Fruit fly (Drosophila melanogaster) whole organism, embryonic: ENCODE data around the gene nbs.

Experiments
- Asciz ChIP-seq: fragments of 200-800 bp; sonication (Bioruptor generic); optimal IDR thresholded peaks from 2 replicates; lab custom pipeline; 2017; ENCODE audit warnings: missing biosample characterization, mild to moderate bottlenecking, missing genetic modification characterization, missing genetic modification reagents
- Atf-2 ChIP-seq: fragments of 200-800 bp; sonication (Bioruptor generic); optimal IDR thresholded peaks from 2 replicates; lab custom pipeline; 2016; ENCODE audit warnings: missing biosample characterization, missing genetic modification characterization
- Bdp1 ChIP-seq: fragments of 200-800 bp; sonication (Bioruptor generic); optimal IDR thresholded peaks from 3 replicates; lab custom pipeline; 2016; ENCODE audit warnings: missing biosample characterization, missing genetic modification characterization
- CG11723 ChIP-seq: fragments of 200-800 bp; sonication (Bioruptor generic); optimal IDR thresholded peaks from 2 replicates; lab custom pipeline; 2017; ENCODE audit warnings: missing biosample characterization, mild to moderate bottlenecking, missing genetic modification characterization
- CG12219 ChIP-seq: fragments of 200-800 bp; sonication (Bioruptor generic); optimal IDR thresholded peaks from 3 replicates; lab custom pipeline; 2018; ENCODE audit warnings: missing biosample characterization, mild to moderate bottlenecking, missing genetic modification characterization
- CG12659 ChIP-seq: fragments of 200-800 bp; sonication (Bioruptor generic); optimal IDR thresholded peaks from 3 replicates; lab custom pipeline; 2017; ENCODE audit warnings: mild to moderate bottlenecking, missing biosample characterization, missing genetic modification reagents, missing genetic modification characterization
- CG13287 ChIP-seq: fragments of 200-800 bp; sonication (Bioruptor generic); IDR thresholded peaks from 2 replicates; pipeline ENCODE4 v1.3.6; 2022; ENCODE audit warnings: missing biosample characterization, missing genetic modification characterization; ENCODE audit not compliant: partially characterized antibody
- CG13624 ChIP-seq: fragments of 200-800 bp; sonication (Bioruptor generic); optimal IDR thresholded peaks from 2 replicates; lab custom pipeline; 2016; ENCODE audit warnings: missing biosample characterization, missing genetic modification characterization
- CG14860 ChIP-seq: fragments of 200-800 bp; sonication (Bioruptor generic); IDR thresholded peaks from 3 replicates; pipeline ENCODE4 v1.3.6; 2022; ENCODE audit warnings: missing biosample characterization, missing genetic modification characterization; ENCODE audit not compliant: partially characterized antibody
- CG15073 ChIP-seq: fragments of 200-800 bp; sonication (Bioruptor generic); optimal IDR thresholded peaks from 2 replicates; lab custom pipeline; 2016; ENCODE audit warnings: missing biosample characterization, missing genetic modification characterization
- CG1603 ChIP-seq: fragments of 200-800 bp; sonication (Bioruptor generic); optimal IDR thresholded peaks from 2 replicates; lab custom pipeline; 2019; ENCODE audit warnings: missing biosample characterization, mild to moderate bottlenecking, missing genetic modification characterization, moderate library complexity
- CG17568 ChIP-seq: fragments of 200-800 bp; sonication (Bioruptor generic); optimal IDR thresholded peaks from 2 replicates; lab custom pipeline; 2018; ENCODE audit warnings: missing biosample characterization, mild to moderate bottlenecking, missing genetic modification characterization, moderate library complexity
- CG18011 ChIP-seq: fragments of 200-800 bp; sonication (Bioruptor generic); optimal IDR thresholded peaks from 2 replicates; lab custom pipeline; 2017; ENCODE audit warnings: missing biosample characterization, missing genetic modification characterization, mild to moderate bottlenecking, moderate library complexity, missing genotype
- CG18599 ChIP-seq: fragments of 200-800 bp; sonication (Bioruptor generic); optimal IDR thresholded peaks from 3 replicates; lab custom pipeline; 2017; ENCODE audit warnings: missing biosample characterization, missing genetic modification characterization, mild to moderate bottlenecking, moderate library complexity, missing genetic modification reagents
- CG31365 ChIP-seq: fragments of 200-800 bp; sonication (Bioruptor generic); optimal IDR thresholded peaks from 2 replicates; lab custom pipeline; 2018; ENCODE audit warnings: missing biosample characterization, mild to moderate bottlenecking, missing genetic modification characterization
- CG4730 ChIP-seq: fragments of 200-800 bp; sonication (Bioruptor generic); IDR thresholded peaks from 2 replicates; pipeline ENCODE4 v1.3.6; 2022; ENCODE audit warnings: missing biosample characterization, missing genetic modification characterization
- CG6683 ChIP-seq: fragments of 200-800 bp; sonication (Bioruptor generic); optimal IDR thresholded peaks from 2 replicates; lab custom pipeline; 2017; ENCODE audit warnings: missing biosample characterization, mild to moderate bottlenecking, missing genetic modification characterization, missing genetic modification reagents
- CG6689 ChIP-seq: fragments of 200-800 bp; sonication (Bioruptor generic); IDR thresholded peaks from 2 replicates; pipeline ENCODE4 v1.3.6; 2022; ENCODE audit warnings: missing biosample characterization, missing genetic modification characterization
- CG6791 ChIP-seq: fragments of 200-800 bp; sonication (Bioruptor generic); IDR thresholded peaks from 3 replicates; pipeline ENCODE4 v1.3.6; 2022; ENCODE audit warnings: missing biosample characterization, missing genetic modification characterization; ENCODE audit not compliant: partially characterized antibody
- CG6813 ChIP-seq: fragments of 200-800 bp; sonication (Bioruptor generic); optimal IDR thresholded peaks from 2 replicates; lab custom pipeline; 2017; ENCODE audit warnings: missing biosample characterization, missing genetic modification characterization, mild to moderate bottlenecking, moderate library complexity, missing genetic modification reagents
- CG7372 ChIP-seq: fragments of 200-800 bp; sonication (Bioruptor generic); IDR thresholded peaks from 2 replicates; pipeline ENCODE4 v1.3.6; 2022; ENCODE audit warnings: missing biosample characterization, missing genetic modification characterization
- CG8388 ChIP-seq: fragments of 200-800 bp; sonication (Bioruptor generic); optimal IDR thresholded peaks from 2 replicates; lab custom pipeline; 2019; ENCODE audit warnings: missing biosample characterization, mild to moderate bottlenecking, missing genetic modification characterization, moderate library complexity
- Chrac-16 ChIP-seq: fragments of 200-800 bp; sonication (Bioruptor generic); optimal IDR thresholded peaks from 3 replicates; lab custom pipeline; 2016; ENCODE audit warnings: missing biosample characterization, missing genetic modification characterization
- Fer1 ChIP-seq: fragments of 200-800 bp; sonication (Bioruptor generic); optimal IDR thresholded peaks from 2 replicates; lab custom pipeline; 2017; ENCODE audit warnings: missing biosample characterization, mild to moderate bottlenecking, missing genetic modification characterization
- Fer2 ChIP-seq: fragments of 200-800 bp; sonication (Bioruptor generic); optimal IDR thresholded peaks from 2 replicates; lab custom pipeline; 2018; ENCODE audit warnings: missing biosample characterization, mild to moderate bottlenecking, missing genetic modification characterization, moderate library complexity
- HLH4C ChIP-seq: fragments of 200-800 bp; sonication (Bioruptor generic); IDR thresholded peaks from 3 replicates; pipeline ENCODE4 v1.3.6; 2022; ENCODE audit warnings: missing biosample characterization, missing genetic modification characterization; ENCODE audit not compliant: partially characterized antibody
- Lpt ChIP-seq: fragments of >200 bp; optimal IDR thresholded peaks from 2 replicates; lab custom pipeline; 2018; ENCODE audit warnings: missing biosample characterization, missing genetic modification characterization
- Nf-YB ChIP-seq: fragments of 200-800 bp; sonication (Bioruptor generic); optimal IDR thresholded peaks from 3 replicates; lab custom pipeline; 2019; ENCODE audit warnings: missing biosample characterization, mild to moderate bottlenecking, missing genetic modification characterization, moderate library complexity
- Pdp1 ChIP-seq, 2 experiments: fragments of 200-800 bp; sonication (Bioruptor generic); optimal IDR thresholded peaks; 3 replicates each; lab custom pipeline; 2016; ENCODE audit warnings: missing biosample characterization in 2 of 2, missing genetic modification characterization in 2 of 2, mild to moderate bottlenecking in 1 of 2, moderate library complexity in 1 of 2
- Rfx ChIP-seq: fragments of 200-800 bp; sonication (Bioruptor generic); IDR thresholded peaks from 2 replicates; pipeline ENCODE4 v1.3.6; 2022; ENCODE audit warnings: missing biosample characterization, missing genetic modification characterization
- Rx ChIP-seq: fragments of 200-800 bp; sonication (Bioruptor generic); IDR thresholded peaks from 2 replicates; pipeline ENCODE4 v1.3.6; 2022; ENCODE audit warnings: missing biosample characterization, missing genetic modification characterization
- ash1 ChIP-seq: fragments of 200-800 bp; sonication (Bioruptor generic); optimal IDR thresholded peaks from 2 replicates; lab custom pipeline; 2018; ENCODE audit warnings: missing biosample characterization, mild to moderate bottlenecking, missing genetic modification characterization
- br ChIP-seq: fragments of >200 bp; optimal IDR thresholded peaks from 2 replicates; lab custom pipeline; 2017
- cad ChIP-seq: fragments of >200 bp; optimal IDR thresholded peaks from 2 replicates; lab custom pipeline; 2017; ENCODE audit warnings: missing biosample characterization, missing genetic modification characterization
- chinmo ChIP-seq: fragments of 200-800 bp; sonication (Bioruptor generic); IDR thresholded peaks from 4 replicates; pipeline ENCODE4 v1.3.6; 2022; ENCODE audit warnings: missing biosample characterization, missing genetic modification characterization; ENCODE audit not compliant: partially characterized antibody
- croc ChIP-seq: fragments of 200-800 bp; sonication (Bioruptor generic); conservative IDR thresholded peaks from 3 replicates; pipeline ENCODE4 v1.3.6; 2022; ENCODE audit warnings: missing biosample characterization, missing genetic modification characterization
- ewg ChIP-seq: fragments of 200-800 bp; sonication (Bioruptor generic); optimal IDR thresholded peaks from 3 replicates; lab custom pipeline; 2017; ENCODE audit warnings: mild to moderate bottlenecking, missing biosample characterization, missing genetic modification reagents, missing genetic modification characterization
- fd3F ChIP-seq: fragments of 200-800 bp; sonication (Bioruptor generic); optimal IDR thresholded peaks from 2 replicates; lab custom pipeline; 2018; ENCODE audit warnings: missing biosample characterization, mild to moderate bottlenecking, missing genetic modification characterization, moderate library complexity
- gsb-n ChIP-seq: fragments of 200-800 bp; sonication (Bioruptor generic); optimal IDR thresholded peaks from 3 replicates; lab custom pipeline; 2018; ENCODE audit warnings: missing biosample characterization, mild to moderate bottlenecking, missing genetic modification characterization
- knrl ChIP-seq: fragments of 200-800 bp; sonication (Bioruptor generic); IDR thresholded peaks from 3 replicates; pipeline ENCODE4 v1.3.6; 2022; ENCODE audit warnings: missing biosample characterization, missing genetic modification characterization; ENCODE audit not compliant: partially characterized antibody
- pho ChIP-seq: fragments of 200-800 bp; sonication (Bioruptor generic); optimal IDR thresholded peaks from 2 replicates; lab custom pipeline; 2016; ENCODE audit warnings: missing biosample characterization, missing genetic modification characterization
- repo ChIP-seq: fragments of 200-800 bp; sonication (Bioruptor generic); optimal IDR thresholded peaks from 2 replicates; lab custom pipeline; 2016; ENCODE audit warnings: missing biosample characterization, missing genetic modification characterization
- sd ChIP-seq: fragments of 200-800 bp; sonication (Bioruptor generic); optimal IDR thresholded peaks from 3 replicates; lab custom pipeline; 2018; ENCODE audit warnings: missing biosample characterization, mild to moderate bottlenecking, missing genetic modification characterization, moderate library complexity
- sna ChIP-seq: fragments of 200-800 bp; sonication (Bioruptor generic); IDR thresholded peaks from 2 replicates; pipeline ENCODE4 v1.3.6; 2022; ENCODE audit warnings: missing biosample characterization, missing genetic modification characterization; ENCODE audit not compliant: partially characterized antibody
- sug ChIP-seq: fragments of 200-800 bp; optimal IDR thresholded peaks from 2 replicates; lab custom pipeline; 2019; ENCODE audit warnings: missing biosample characterization, mild to moderate bottlenecking, missing genetic modification characterization, moderate library complexity
- tio ChIP-seq: fragments of 200-800 bp; sonication (Bioruptor generic); optimal IDR thresholded peaks from 2 replicates; lab custom pipeline; 2017; ENCODE audit warnings: missing biosample characterization, missing genetic modification characterization, inconsistent platforms
- tna ChIP-seq: fragments of 200-800 bp; sonication (Bioruptor generic); IDR thresholded peaks from 2 replicates; pipeline ENCODE4 v1.3.6; 2022; ENCODE audit warnings: missing biosample characterization, missing genetic modification characterization; ENCODE audit not compliant: partially characterized antibody
- unpg ChIP-seq: fragments of 200-800 bp; sonication (Bioruptor generic); optimal IDR thresholded peaks from 3 replicates; lab custom pipeline; 2018; ENCODE audit warnings: missing biosample characterization, mild to moderate bottlenecking, missing genetic modification characterization, moderate library complexity
- wor ChIP-seq: fragments of 200-800 bp; sonication (Bioruptor generic); IDR thresholded peaks from 2 replicates; pipeline ENCODE4 v1.3.6; 2022; ENCODE audit warnings: missing biosample characterization, missing genetic modification characterization

Gene nbs

dm6 chr3L:9762036-9762597, 39.1 kb upstream of the nbs start (continued):
- TF ChIP-seq CG12659 (GFP tag; lab: Kevin White, UChicago): no peak
- TF ChIP-seq wor: no peak
- TF ChIP-seq fd3F (GFP tag; lab: Kevin White, UChicago): no peak
- TF ChIP-seq Bdp1 (GFP tag; lab: Kevin White, UChicago): no peak
- TF ChIP-seq CG13287 (GFP tag; lab: Robert Waterston, UW): peak; percentile 24; the same call in 1 of the 2 replicates
- TF ChIP-seq CG31365 (tag; lab: Kevin White, UChicago): peak; percentile 24
- TF ChIP-seq Rx: no peak
- TF ChIP-seq tio (GFP tag; lab: Kevin White, UChicago): no peak
- 0 out of 3 replicates have a peak, but pooled peaks have one; percentile 25 for TF ChIP-seq HLH4C (GFP tag; lab: Robert Waterston, UW)
- TF ChIP-seq CG17568 (GFP tag; lab: Kevin White, UChicago): peak; percentile 41
- no peak for TF ChIP-seq Chrac-16 (GFP tag; lab: Kevin White, UChicago)
- TF ChIP-seq Lpt (GFP tag; lab: Kevin White, UChicago): no peak
- TF ChIP-seq CG1603 (tag; lab: Kevin White, UChicago): peak; percentile 10
- TF ChIP-seq Atf-2 (GFP tag; lab: Kevin White, UChicago): no peak
- TF ChIP-seq Fer1: peak; percentile 25
- no peak for TF ChIP-seq CG18599 (GFP tag; lab: Kevin White, UChicago)
- no peak for TF ChIP-seq CG4730 (GFP tag; lab: Robert Waterston, UW)
- no peak for TF ChIP-seq sd (tag; lab: Kevin White, UChicago)
- TF ChIP-seq br (lab: Kevin White, UChicago): no peak
- TF ChIP-seq CG12219 (GFP tag; lab: Kevin White, UChicago): peak; percentile 30
- peak; percentile 6 for TF ChIP-seq unpg (GFP tag; lab: Kevin White, UChicago)
- no peak for TF ChIP-seq repo
- no peak for TF ChIP-seq CG11723 (GFP tag; lab: Kevin White, UChicago)
- no peak for TF ChIP-seq ewg (GFP tag; lab: Kevin White, UChicago)
- no peak for TF ChIP-seq Nf-YB
- peak; percentile 46 for TF ChIP-seq CG6813 (GFP tag; lab: Kevin White, UChicago)
- no peak for TF ChIP-seq CG18011 (GFP tag; lab: Kevin White, UChicago)
- no peak for TF ChIP-seq CG6689
- TF ChIP-seq CG14860 (GFP tag; lab: Robert Waterston, UW): no peak
- no peak for TF ChIP-seq croc (GFP tag; lab: Robert Waterston, UW)
- TF ChIP-seq knrl (GFP tag; lab: Robert Waterston, UW): 0 out of 3 replicates have a peak, but pooled peaks have one; percentile 33
- no peak for TF ChIP-seq ash1 (GFP tag; lab: Kevin White, UChicago)
- TF ChIP-seq CG7372: no peak
- no peak for TF ChIP-seq tna (GFP tag; lab: Robert Waterston, UW)
- no peak for TF ChIP-seq Fer2 (tag; lab: Kevin White, UChicago)
- no peak for TF ChIP-seq CG15073 (GFP tag; lab: Kevin White, UChicago)
- TF ChIP-seq CG6791 (GFP tag; lab: Robert Waterston, UW): no peak
- peak in 1 of 2 experiments; percentile 61 for TF ChIP-seq Pdp1 (GFP tag; optimal IDR thresholded peaks at IDR 0.05; lab: Kevin White, UChicago)
- no peak for TF ChIP-seq CG6683 (GFP tag; lab: Kevin White, UChicago)
- peak; percentile 82; the same call in 2 of the 4 replicates for TF ChIP-seq chinmo
- TF ChIP-seq CG8388 (GFP tag; lab: Kevin White, UChicago): no peak
- peak; percentile 30 for TF ChIP-seq sug (tag; lab: Kevin White, UChicago)
- TF ChIP-seq gsb-n (tag; lab: Kevin White, UChicago): no peak
- TF ChIP-seq cad: no peak
- TF ChIP-seq pho (GFP tag; lab: Kevin White, UChicago): peak; percentile 51
- TF ChIP-seq CG13624 (GFP tag; lab: Kevin White, UChicago): peak; percentile 40
- TF ChIP-seq sna (GFP tag; lab: Robert Waterston, UW): no peak
- TF ChIP-seq Asciz (GFP tag; lab: Kevin White, UChicago): no peak
- peak; percentile 45 for TF ChIP-seq Rfx
